Comparison of ENCODE assay signal across 1 fruit fly cellular context in genomic region chr2L:20734066-20734686, dm6.
A peak's percentile ranks its signal among the peaks of the same experiment; 100 is the strongest.
TF ChIP-seq lines count a peak whose summit lies in the region.

Gene TM9SF2 (minus strand): TSS chr2L:20734309.

TF ChIP-seq in whole organism, embryonic, 481 proteins besides CTCF, POLR2A, EP300 and RAD21 (continued from another document):
- TF ChIP-seq CG9215 (GFP tag; IDR thresholded peaks at IDR 0.05; lab: Robert Waterston, UW) (peak; percentile 40; the same call in 1 of the 2 replicates), H2.0 (GFP tag; IDR thresholded peaks at IDR 0.05; lab: Robert Waterston, UW) (no peak), CG4424 (GFP tag; optimal IDR thresholded peaks at IDR 0.05; lab: Kevin White, UChicago) (peak; percentile 7), CG15514 (GFP tag; optimal IDR thresholded peaks at IDR 0.05; lab: Kevin White, UChicago) (peak; percentile 65), CG12659 (GFP tag; optimal IDR thresholded peaks at IDR 0.05; lab: Kevin White, UChicago) (peak; percentile 48), CG9797 (GFP tag; optimal IDR thresholded peaks at IDR 0.05; lab: Kevin White, UChicago) (peak; percentile 12), repo (GFP tag; optimal IDR thresholded peaks at IDR 0.05; lab: Kevin White, UChicago) (no peak), chn (GFP tag; optimal IDR thresholded peaks at IDR 0.05; lab: Kevin White, UChicago) (peak; percentile 36), pzg (GFP tag; optimal IDR thresholded peaks at IDR 0.05; lab: Kevin White, UChicago) (peak; percentile 49), CG3065 (GFP tag; optimal IDR thresholded peaks at IDR 0.05; lab: Kevin White, UChicago) (no peak), odd (GFP tag; optimal IDR thresholded peaks at IDR 0.05; lab: Kevin White, UChicago) (no peak), Poxn (GFP tag; IDR thresholded peaks at IDR 0.05; lab: Robert Waterston, UW) (no peak), CG2120 (GFP tag; optimal IDR thresholded peaks at IDR 0.05; lab: Kevin White, UChicago) (peak; percentile 58), CG3163 (GFP tag; optimal IDR thresholded peaks at IDR 0.05; lab: Kevin White, UChicago) (no peak), CG17385 (GFP tag; optimal IDR thresholded peaks at IDR 0.05; lab: Kevin White, UChicago) (peak; percentile 33), dm (GFP tag; optimal IDR thresholded peaks at IDR 0.05; lab: Kevin White, UChicago) (peak; percentile 7), Ets65A (GFP tag; lab: Kevin White, UChicago) (peak; percentile 91), CG3281 (GFP tag; optimal IDR thresholded peaks at IDR 0.05; lab: Kevin White, UChicago) (peak; percentile 30), al (GFP tag; IDR thresholded peaks at IDR 0.05; lab: Robert Waterston, UW) (0 out of 2 replicates have a peak, but pooled peaks have one; percentile 19), Fer1 (GFP tag; optimal IDR thresholded peaks at IDR 0.05; lab: Kevin White, UChicago) (no peak), CG12104 (GFP tag; optimal IDR thresholded peaks at IDR 0.05; lab: Kevin White, UChicago) (no peak), HHEX (GFP tag; optimal IDR thresholded peaks at IDR 0.05; lab: Kevin White, UChicago) (peak; percentile 21), D (optimal IDR thresholded peaks at IDR 0.05; lab: Kevin White, UChicago) (peak; percentile 76), D (GFP tag; optimal IDR thresholded peaks at IDR 0.05; lab: Kevin White, UChicago) (no peak), croc (GFP tag; conservative IDR thresholded peaks at IDR 0.05; lab: Robert Waterston, UW) (no peak), NFAT (GFP tag; IDR thresholded peaks at IDR 0.05; lab: Robert Waterston, UW) (peak; percentile 37; the same call in 1 of the 2 replicates), gsb-n (tag; optimal IDR thresholded peaks at IDR 0.05; lab: Kevin White, UChicago) (no peak), ap (GFP tag; IDR thresholded peaks at IDR 0.05; lab: Robert Waterston, UW) (no peak), CG12391 (tag; optimal IDR thresholded peaks at IDR 0.05; lab: Kevin White, UChicago) (peak; percentile 34), pan (optimal IDR thresholded peaks at IDR 0.05; lab: Kevin White, UChicago) (no peak), pan (GFP tag; optimal IDR thresholded peaks at IDR 0.05 in 1 of 2, IDR thresholded peaks at IDR 0.05 in 1 of 2) (peak in 1 of 2 experiments; percentile 37), Dll (GFP tag; IDR thresholded peaks at IDR 0.05; lab: Robert Waterston, UW; ENCODE audit: partially characterized antibody) (no peak), caup (GFP tag; optimal IDR thresholded peaks at IDR 0.05; lab: Kevin White, UChicago; ENCODE audit: severe bottlenecking) (peak; percentile 41), Hmr (GFP tag; optimal IDR thresholded peaks at IDR 0.05; lab: Kevin White, UChicago) (peak; percentile 22), Doc2 (GFP tag; IDR thresholded peaks at IDR 0.05; lab: Robert Waterston, UW) (no peak), CG12155 (GFP tag; optimal IDR thresholded peaks at IDR 0.05; lab: Kevin White, UChicago) (peak; percentile 22)
